Fruit fly (Drosophila melanogaster): ENCODE measurements around the gene CG33796.

CG33796 gene

dm6 chr3L:16170006-16170405 lies at the start of gene CG33796:
Gene CG33796, minus strand, starts transcription at chr3L:16170106.
- no peak for TF ChIP-seq h (optimal IDR thresholded peaks at IDR 0.05)
- TF ChIP-seq psq (optimal IDR thresholded peaks at IDR 0.05): no peak
- TF ChIP-seq Myc (optimal IDR thresholded peaks at IDR 0.05): no peak
- TF ChIP-seq insv (optimal IDR thresholded peaks at IDR 0.05): no peak
- no peak for TF ChIP-seq ttk (optimal IDR thresholded peaks at IDR 0.05)
- no peak for TF ChIP-seq Sin3A (optimal IDR thresholded peaks at IDR 0.05)

- TF ChIP-seq ttk (optimal IDR thresholded peaks at IDR 0.05) (no peak), insv (optimal IDR thresholded peaks at IDR 0.05) (no peak), Myc (optimal IDR thresholded peaks at IDR 0.05) (no peak), h (optimal IDR thresholded peaks at IDR 0.05) (no peak), psq (optimal IDR thresholded peaks at IDR 0.05) (no peak), Sin3A (optimal IDR thresholded peaks at IDR 0.05) (no peak)
Observed at dm6 chr3L:16217935-16218334, 48.0 kb upstream of the CG33796 start.

DNA sequence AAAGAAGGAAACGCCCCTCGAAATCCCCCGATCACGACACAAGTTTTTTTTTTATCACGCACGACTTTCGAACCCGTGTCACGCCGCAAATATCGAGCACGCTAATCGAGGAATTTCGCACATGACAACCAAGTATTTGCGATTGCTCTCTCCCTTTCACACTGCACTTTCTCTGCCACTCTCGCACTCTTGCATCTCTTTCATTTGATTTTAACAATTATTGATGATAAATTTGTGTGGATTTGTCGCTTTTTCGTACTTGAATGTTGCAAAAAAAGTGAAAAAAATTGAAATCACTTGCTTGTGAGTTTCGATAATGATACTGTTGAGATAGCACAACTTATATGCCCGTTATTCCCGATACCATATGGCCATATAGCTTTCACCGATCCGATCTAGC lies 47.3 kb upstream of the CG33796 start, which contains the start of gene CG13073:
Gene CG13073, minus strand, starts transcription at position 101 of the 400 bp plus-strand sequence.
- TF ChIP-seq Sin3A (optimal IDR thresholded peaks at IDR 0.05): no peak
- TF ChIP-seq psq (optimal IDR thresholded peaks at IDR 0.05): no peak
- no peak for TF ChIP-seq insv (optimal IDR thresholded peaks at IDR 0.05)
- no peak for TF ChIP-seq h (optimal IDR thresholded peaks at IDR 0.05)
- no peak for TF ChIP-seq Myc (optimal IDR thresholded peaks at IDR 0.05)
- no peak for TF ChIP-seq ttk (optimal IDR thresholded peaks at IDR 0.05)

- TF ChIP-seq insv (optimal IDR thresholded peaks at IDR 0.05) (no peak), psq (optimal IDR thresholded peaks at IDR 0.05) (no peak), h (optimal IDR thresholded peaks at IDR 0.05) (no peak), Myc (optimal IDR thresholded peaks at IDR 0.05) (no peak), ttk (optimal IDR thresholded peaks at IDR 0.05) (no peak), Sin3A (optimal IDR thresholded peaks at IDR 0.05) (no peak)
Observed at dm6 chr3L:16215816-16216215, 45.9 kb upstream of the CG33796 start.

DNA sequence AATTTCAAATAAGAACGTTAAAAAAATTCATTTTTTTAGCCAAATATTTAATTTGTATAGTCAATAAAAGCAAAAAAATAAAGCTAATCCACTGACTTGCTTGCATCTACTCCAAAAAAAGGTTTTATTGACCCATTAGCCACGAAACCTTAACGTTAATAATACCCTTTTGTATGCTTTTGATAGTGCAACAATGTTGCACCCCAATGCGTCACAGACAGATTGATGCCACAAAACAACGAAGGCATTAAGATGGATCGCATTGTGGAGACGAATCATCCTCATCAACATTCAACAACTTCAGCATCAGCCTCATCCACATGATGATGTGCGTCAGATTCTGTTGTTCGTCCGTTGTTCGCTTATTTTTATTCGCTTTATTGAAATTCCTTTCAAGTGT lies 45.5 kb upstream of the CG33796 start:
- TF ChIP-seq h (optimal IDR thresholded peaks at IDR 0.05) (no peak), psq (optimal IDR thresholded peaks at IDR 0.05) (no peak), insv (optimal IDR thresholded peaks at IDR 0.05) (no peak), Myc (optimal IDR thresholded peaks at IDR 0.05) (no peak), ttk (optimal IDR thresholded peaks at IDR 0.05) (no peak), Sin3A (optimal IDR thresholded peaks at IDR 0.05) (no peak)

dm6 chr3L:16214533-16215207 lies 44.8 kb upstream of the CG33796 start:
- TF ChIP-seq h (optimal IDR thresholded peaks at IDR 0.05): no peak
- TF ChIP-seq psq (optimal IDR thresholded peaks at IDR 0.05): no peak
- TF ChIP-seq Myc (optimal IDR thresholded peaks at IDR 0.05): no peak
- no peak for TF ChIP-seq ttk (optimal IDR thresholded peaks at IDR 0.05)
- no peak for TF ChIP-seq Sin3A (optimal IDR thresholded peaks at IDR 0.05)
- TF ChIP-seq insv (optimal IDR thresholded peaks at IDR 0.05): no peak

- no peak for TF ChIP-seq psq (optimal IDR thresholded peaks at IDR 0.05)
- no peak for TF ChIP-seq ttk (optimal IDR thresholded peaks at IDR 0.05)
- no peak for TF ChIP-seq Myc (optimal IDR thresholded peaks at IDR 0.05)
- no peak for TF ChIP-seq h (optimal IDR thresholded peaks at IDR 0.05)
- TF ChIP-seq insv (optimal IDR thresholded peaks at IDR 0.05): no peak
Observed at dm6 chr3L:16213201-16213600, 43.3 kb upstream of the CG33796 start.

- TF ChIP-seq ttk (optimal IDR thresholded peaks at IDR 0.05): no peak
- no peak for TF ChIP-seq Myc (optimal IDR thresholded peaks at IDR 0.05)
- no peak for TF ChIP-seq Sin3A (optimal IDR thresholded peaks at IDR 0.05)
- TF ChIP-seq psq (optimal IDR thresholded peaks at IDR 0.05): no peak
- no peak for TF ChIP-seq h (optimal IDR thresholded peaks at IDR 0.05)
- no peak for TF ChIP-seq insv (optimal IDR thresholded peaks at IDR 0.05)
Observed at dm6 chr3L:16211936-16212287, 42.0 kb upstream of the CG33796 start.

dm6 chr3L:16211156-16211935 lies 41.4 kb upstream of the CG33796 start:
- no peak for TF ChIP-seq Myc (optimal IDR thresholded peaks at IDR 0.05)
- TF ChIP-seq psq (optimal IDR thresholded peaks at IDR 0.05): no peak
- no peak for TF ChIP-seq Sin3A (optimal IDR thresholded peaks at IDR 0.05)
- no peak for TF ChIP-seq ttk (optimal IDR thresholded peaks at IDR 0.05)
- TF ChIP-seq insv (optimal IDR thresholded peaks at IDR 0.05): no peak
- no peak for TF ChIP-seq h (optimal IDR thresholded peaks at IDR 0.05)

DNA sequence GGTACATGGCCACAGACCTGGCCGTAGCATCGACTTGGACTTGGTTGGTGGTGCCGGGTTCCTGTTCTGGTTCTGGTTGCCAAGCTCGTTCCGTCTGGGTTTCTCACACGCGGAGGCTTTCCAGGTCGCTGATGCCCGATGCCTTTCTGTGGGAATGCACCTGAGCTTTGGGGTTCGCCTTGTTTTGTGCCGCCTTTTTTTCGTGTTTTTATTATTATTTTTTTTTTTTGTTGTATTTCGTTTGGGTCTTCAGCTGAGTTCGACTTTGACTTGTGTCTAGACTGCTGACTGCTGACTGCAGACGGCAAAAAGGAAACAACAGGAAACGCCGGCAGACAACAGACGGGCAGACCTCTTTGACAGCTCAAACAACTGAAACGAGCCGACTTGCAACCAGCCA lies 39.7 kb upstream of the CG33796 start:
- TF ChIP-seq ttk (optimal IDR thresholded peaks at IDR 0.05) (no peak), Myc (optimal IDR thresholded peaks at IDR 0.05) (no peak), h (optimal IDR thresholded peaks at IDR 0.05) (no peak), psq (optimal IDR thresholded peaks at IDR 0.05) (no peak), Sin3A (optimal IDR thresholded peaks at IDR 0.05) (no peak), insv (optimal IDR thresholded peaks at IDR 0.05) (no peak)

DNA sequence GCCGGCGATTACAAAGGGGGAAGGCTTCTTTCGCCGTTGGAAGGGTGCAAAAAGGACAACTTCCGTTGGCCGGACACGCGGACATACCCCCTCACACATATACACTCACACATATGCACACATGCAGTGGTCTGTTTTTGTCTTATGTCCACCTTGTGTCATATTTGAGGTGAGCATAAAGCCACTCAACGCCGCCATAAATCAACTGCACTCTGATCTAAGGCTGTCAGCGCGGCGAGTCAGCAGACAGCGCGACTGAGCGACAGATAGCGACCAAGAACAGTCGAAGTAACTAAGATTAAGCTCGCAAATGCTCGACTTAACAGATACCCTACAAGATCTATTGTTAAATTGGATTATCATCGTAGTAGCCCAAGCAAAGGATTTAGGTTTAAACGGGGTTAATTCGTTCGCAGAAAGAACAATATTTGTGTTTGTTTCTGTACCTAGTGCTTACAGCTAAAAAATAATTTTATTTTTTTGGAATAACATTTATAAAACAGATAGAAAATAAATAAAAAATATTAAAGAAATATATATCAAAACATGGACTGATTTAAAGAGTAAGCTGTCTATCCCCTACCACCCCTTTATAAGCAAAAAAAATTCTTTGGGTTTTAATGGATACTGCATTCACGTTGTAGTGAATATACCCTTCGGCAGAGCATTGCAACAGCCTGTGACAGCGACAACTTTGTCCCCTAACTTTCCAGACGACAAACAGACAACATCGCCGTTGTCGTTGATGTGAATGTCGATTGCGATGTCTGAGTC lies 39.1 kb upstream of the CG33796 start:
- TF ChIP-seq psq (optimal IDR thresholded peaks at IDR 0.05) (no peak), Myc (optimal IDR thresholded peaks at IDR 0.05) (no peak), ttk (optimal IDR thresholded peaks at IDR 0.05) (no peak), insv (optimal IDR thresholded peaks at IDR 0.05) (no peak), h (optimal IDR thresholded peaks at IDR 0.05) (no peak)
